Worm (Caenorhabditis elegans): ENCODE results near the gene srd-13.

The srd-13 gene

ce11 chrIV:5627056-5627455 lies 8.4 kb downstream of the srd-13 start, which contains the start of gene srsx-14:
srsx-14 (minus strand) TSS chrIV:5627156.
- TF ChIP-seq ztf-23 (GFP tag; IDR thresholded peaks at IDR 0.05) (no peak), T22C8.4 (GFP tag; IDR thresholded peaks at IDR 0.05) (no peak), ref-1 (GFP tag; conservative IDR thresholded peaks at IDR 0.05) (no peak), cog-1 (tag; optimal IDR thresholded peaks at IDR 0.05) (no peak), klf-2 (GFP tag; conservative IDR thresholded peaks at IDR 0.05) (no peak), med-1 (GFP tag; optimal IDR thresholded peaks at IDR 0.05; ENCODE audit: insufficient read depth) (no peak), tab-1 (GFP tag; IDR thresholded peaks at IDR 0.05) (no peak), flt-1 (GFP tag; IDR thresholded peaks at IDR 0.05) (no peak), ztf-29 (GFP tag; IDR thresholded peaks at IDR 0.05) (no peak)

- no peak for TF ChIP-seq T22C8.4 (GFP tag; IDR thresholded peaks at IDR 0.05)
- TF ChIP-seq cog-1 (tag; optimal IDR thresholded peaks at IDR 0.05): no peak
- no peak for TF ChIP-seq flt-1 (GFP tag; IDR thresholded peaks at IDR 0.05)
- TF ChIP-seq ztf-29 (GFP tag; IDR thresholded peaks at IDR 0.05): no peak
- TF ChIP-seq ztf-23 (GFP tag; IDR thresholded peaks at IDR 0.05): no peak
- no peak for TF ChIP-seq med-1 (GFP tag; optimal IDR thresholded peaks at IDR 0.05; ENCODE audit: insufficient read depth)
- no peak for TF ChIP-seq tab-1 (GFP tag; IDR thresholded peaks at IDR 0.05)
- no peak for TF ChIP-seq klf-2 (GFP tag; conservative IDR thresholded peaks at IDR 0.05)
- TF ChIP-seq ref-1 (GFP tag; conservative IDR thresholded peaks at IDR 0.05): no peak
Observed at ce11 chrIV:5623718-5624117, 11.7 kb downstream of the srd-13 start, which contains the start of gene srsx-15. srsx-15 (minus strand) TSS chrIV:5623818.

ce11 chrIV:5619643-5620042 lies 15.8 kb downstream of the srd-13 start, which contains the start of gene srsx-16:
srsx-16 (minus strand) TSS chrIV:5619743.
- TF ChIP-seq tab-1 (GFP tag; IDR thresholded peaks at IDR 0.05) (no peak), flt-1 (GFP tag; IDR thresholded peaks at IDR 0.05) (no peak), T22C8.4 (GFP tag; IDR thresholded peaks at IDR 0.05) (no peak), ztf-23 (GFP tag; IDR thresholded peaks at IDR 0.05) (no peak)

ce11 chrIV:5614558-5615026 lies 20.9 kb downstream of the srd-13 start, which contains the start of gene C39H7.4:
C39H7.4 (minus strand) TSS chrIV:5614608.
- TF ChIP-seq klf-2 (GFP tag; conservative IDR thresholded peaks at IDR 0.05) (no peak), ref-1 (GFP tag; conservative IDR thresholded peaks at IDR 0.05) (no peak), flt-1 (GFP tag; IDR thresholded peaks at IDR 0.05) (no peak), ztf-29 (GFP tag; IDR thresholded peaks at IDR 0.05) (no peak), med-1 (GFP tag; optimal IDR thresholded peaks at IDR 0.05; ENCODE audit: insufficient read depth) (no peak), ztf-23 (GFP tag; IDR thresholded peaks at IDR 0.05) (no peak)

- no peak for TF ChIP-seq ztf-29 (GFP tag; IDR thresholded peaks at IDR 0.05)
- TF ChIP-seq med-1 (GFP tag; optimal IDR thresholded peaks at IDR 0.05; ENCODE audit: insufficient read depth): no peak
Observed at ce11 chrIV:5607343-5607742, 28.1 kb downstream of the srd-13 start.

- no peak for TF ChIP-seq klf-2 (GFP tag; conservative IDR thresholded peaks at IDR 0.05)
- TF ChIP-seq flt-1 (GFP tag; IDR thresholded peaks at IDR 0.05): no peak
- TF ChIP-seq cog-1 (tag; optimal IDR thresholded peaks at IDR 0.05): no peak
- no peak for TF ChIP-seq med-1 (GFP tag; optimal IDR thresholded peaks at IDR 0.05; ENCODE audit: insufficient read depth)
- TF ChIP-seq ref-1 (GFP tag; conservative IDR thresholded peaks at IDR 0.05): no peak
- no peak for TF ChIP-seq ztf-23 (GFP tag; IDR thresholded peaks at IDR 0.05)
- TF ChIP-seq T22C8.4 (GFP tag; IDR thresholded peaks at IDR 0.05): no peak
- TF ChIP-seq tab-1 (GFP tag; IDR thresholded peaks at IDR 0.05): no peak
- no peak for TF ChIP-seq ztf-29 (GFP tag; IDR thresholded peaks at IDR 0.05)
Observed at ce11 chrIV:5605225-5605624, 30.2 kb downstream of the srd-13 start.

- TF ChIP-seq klf-2 (GFP tag; conservative IDR thresholded peaks at IDR 0.05) (no peak), ztf-29 (GFP tag; IDR thresholded peaks at IDR 0.05) (no peak), flt-1 (GFP tag; IDR thresholded peaks at IDR 0.05) (no peak), cog-1 (tag; optimal IDR thresholded peaks at IDR 0.05) (peak; percentile 47), tab-1 (GFP tag; IDR thresholded peaks at IDR 0.05) (no peak), med-1 (GFP tag; optimal IDR thresholded peaks at IDR 0.05; ENCODE audit: insufficient read depth) (no peak)
Observed at ce11 chrIV:5604465-5604864, 31.0 kb downstream of the srd-13 start.

ce11 chrIV:5603321-5603720 lies 32.1 kb downstream of the srd-13 start:
- no peak for TF ChIP-seq T22C8.4 (GFP tag; IDR thresholded peaks at IDR 0.05)
- TF ChIP-seq ref-1 (GFP tag; conservative IDR thresholded peaks at IDR 0.05): no peak
- TF ChIP-seq flt-1 (GFP tag; IDR thresholded peaks at IDR 0.05): no peak
- TF ChIP-seq cog-1 (tag; optimal IDR thresholded peaks at IDR 0.05): no peak
- TF ChIP-seq ztf-23 (GFP tag; IDR thresholded peaks at IDR 0.05): no peak
- no peak for TF ChIP-seq tab-1 (GFP tag; IDR thresholded peaks at IDR 0.05)
- no peak for TF ChIP-seq med-1 (GFP tag; optimal IDR thresholded peaks at IDR 0.05; ENCODE audit: insufficient read depth)
- TF ChIP-seq klf-2 (GFP tag; conservative IDR thresholded peaks at IDR 0.05): no peak
- TF ChIP-seq ztf-29 (GFP tag; IDR thresholded peaks at IDR 0.05): no peak

- TF ChIP-seq tab-1 (GFP tag; IDR thresholded peaks at IDR 0.05) (no peak), cog-1 (tag; optimal IDR thresholded peaks at IDR 0.05) (no peak), T22C8.4 (GFP tag; IDR thresholded peaks at IDR 0.05) (no peak), med-1 (GFP tag; optimal IDR thresholded peaks at IDR 0.05; ENCODE audit: insufficient read depth) (no peak), klf-2 (GFP tag; conservative IDR thresholded peaks at IDR 0.05) (no peak), flt-1 (GFP tag; IDR thresholded peaks at IDR 0.05) (no peak), ref-1 (GFP tag; conservative IDR thresholded peaks at IDR 0.05) (no peak), ztf-23 (GFP tag; IDR thresholded peaks at IDR 0.05) (no peak), ztf-29 (GFP tag; IDR thresholded peaks at IDR 0.05) (no peak)
Observed at ce11 chrIV:5602415-5602814, 33.0 kb downstream of the srd-13 start.

- no peak for TF ChIP-seq klf-2 (GFP tag; conservative IDR thresholded peaks at IDR 0.05)
- TF ChIP-seq tab-1 (GFP tag; IDR thresholded peaks at IDR 0.05): no peak
- no peak for TF ChIP-seq T22C8.4 (GFP tag; IDR thresholded peaks at IDR 0.05)
- TF ChIP-seq cog-1 (tag; optimal IDR thresholded peaks at IDR 0.05): peak; percentile 87
- no peak for TF ChIP-seq med-1 (GFP tag; optimal IDR thresholded peaks at IDR 0.05; ENCODE audit: insufficient read depth)
- TF ChIP-seq ztf-23 (GFP tag; IDR thresholded peaks at IDR 0.05): peak; percentile 54; the same call in 1 of the 2 replicates
- no peak for TF ChIP-seq ztf-29 (GFP tag; IDR thresholded peaks at IDR 0.05)
- TF ChIP-seq ref-1 (GFP tag; conservative IDR thresholded peaks at IDR 0.05): no peak
- peak; percentile 60; the same call in 1 of the 2 replicates for TF ChIP-seq flt-1 (GFP tag; IDR thresholded peaks at IDR 0.05)
Observed at ce11 chrIV:5600316-5600715, 35.1 kb downstream of the srd-13 start.
